Fruit fly (Drosophila melanogaster) whole organism, embryonic: ENCODE measurements around the gene Ras85D.

Experiments used
- Aef1 ChIP-seq: fragments of 200-800 bp; sonication (Bioruptor generic); IDR thresholded peaks from 3 replicates; pipeline ENCODE4 v1.3.6; 2022; ENCODE audit warnings: missing biosample characterization, missing genetic modification characterization
- CG10267 ChIP-seq: fragments of 200-800 bp; sonication (Bioruptor generic); optimal IDR thresholded peaks from 2 replicates; lab custom pipeline; 2018; ENCODE audit warnings: missing biosample characterization, mild to moderate bottlenecking, missing genetic modification characterization, moderate library complexity
- CG10979 ChIP-seq: fragments of 200-800 bp; sonication (Bioruptor generic); optimal IDR thresholded peaks from 2 replicates; lab custom pipeline; 2018; ENCODE audit warnings: missing biosample characterization, mild to moderate bottlenecking, missing genetic modification characterization, moderate library complexity
- CG11398 ChIP-seq: fragments of 200-800 bp; sonication (Bioruptor generic); optimal IDR thresholded peaks from 2 replicates; lab custom pipeline; 2016; ENCODE audit warnings: missing biosample characterization, missing genetic modification characterization
- CG11456 ChIP-seq: fragments of 200-800 bp; sonication (Bioruptor generic); IDR thresholded peaks from 3 replicates; pipeline ENCODE4 v1.3.6; 2022; ENCODE audit warnings: missing biosample characterization, missing genetic modification characterization
- CG12104 ChIP-seq: fragments of 200-800 bp; sonication (Bioruptor generic); optimal IDR thresholded peaks from 3 replicates; lab custom pipeline; 2016; ENCODE audit warnings: missing biosample characterization, missing genetic modification characterization
- CG12299 ChIP-seq: fragments of 200-800 bp; sonication (Bioruptor generic); optimal IDR thresholded peaks from 2 replicates; lab custom pipeline; 2018; ENCODE audit warnings: missing biosample characterization, mild to moderate bottlenecking, missing genetic modification characterization
- CG1233 ChIP-seq: fragments of 200-800 bp; sonication (Bioruptor generic); optimal IDR thresholded peaks from 4 replicates; lab custom pipeline; 2018; ENCODE audit warnings: missing biosample characterization, mild to moderate bottlenecking, missing genetic modification characterization
- CG12659 ChIP-seq: fragments of 200-800 bp; sonication (Bioruptor generic); optimal IDR thresholded peaks from 3 replicates; lab custom pipeline; 2017; ENCODE audit warnings: mild to moderate bottlenecking, missing biosample characterization, missing genetic modification reagents, missing genetic modification characterization
- CG12942 ChIP-seq: fragments of 200-800 bp; sonication (Bioruptor generic); optimal IDR thresholded peaks from 3 replicates; lab custom pipeline; 2016; ENCODE audit warnings: missing biosample characterization, missing genetic modification characterization
- CG13894 ChIP-seq: fragments of 200-800 bp; sonication (Bioruptor generic); optimal IDR thresholded peaks from 3 replicates; lab custom pipeline; 2018; ENCODE audit warnings: missing biosample characterization, mild to moderate bottlenecking, missing genetic modification characterization, moderate library complexity
- CG14441 ChIP-seq: fragments of 200-800 bp; sonication (Bioruptor generic); IDR thresholded peaks from 2 replicates; pipeline ENCODE4 v1.3.6; 2022; ENCODE audit warnings: missing biosample characterization, missing genetic modification characterization
- CG15601 ChIP-seq: fragments of 200-800 bp; sonication (Bioruptor generic); optimal IDR thresholded peaks from 3 replicates; lab custom pipeline; 2019; ENCODE audit warnings: missing biosample characterization, mild to moderate bottlenecking, missing genetic modification characterization, moderate library complexity
- CG1603 ChIP-seq: fragments of 200-800 bp; sonication (Bioruptor generic); optimal IDR thresholded peaks from 2 replicates; lab custom pipeline; 2019; ENCODE audit warnings: missing biosample characterization, mild to moderate bottlenecking, missing genetic modification characterization, moderate library complexity
- CG1832 ChIP-seq: fragments of 200-800 bp; sonication (Bioruptor generic); optimal IDR thresholded peaks from 2 replicates; lab custom pipeline; 2017; ENCODE audit warnings: missing biosample characterization, mild to moderate bottlenecking, missing genetic modification characterization, inconsistent platforms
- CG18599 ChIP-seq: fragments of 200-800 bp; sonication (Bioruptor generic); optimal IDR thresholded peaks from 3 replicates; lab custom pipeline; 2017; ENCODE audit warnings: missing biosample characterization, missing genetic modification characterization, mild to moderate bottlenecking, moderate library complexity, missing genetic modification reagents
- CG2199 ChIP-seq: fragments of 200-800 bp; sonication (Bioruptor generic); IDR thresholded peaks from 3 replicates; pipeline ENCODE4 v1.3.6; 2022; ENCODE audit warnings: missing biosample characterization, missing genetic modification characterization
- CG2712 ChIP-seq: fragments of 200-800 bp; optimal IDR thresholded peaks from 3 replicates; lab custom pipeline; 2019; ENCODE audit warnings: missing biosample characterization, mild to moderate bottlenecking, missing genetic modification characterization, moderate library complexity
- CG30403 ChIP-seq: fragments of 200-800 bp; sonication (Bioruptor generic); optimal IDR thresholded peaks from 3 replicates; lab custom pipeline; 2016; ENCODE audit warnings: missing biosample characterization, missing genetic modification characterization
- CG5245 ChIP-seq: fragments of 200-800 bp; sonication (Bioruptor generic); optimal IDR thresholded peaks from 3 replicates; lab custom pipeline; 2016; ENCODE audit warnings: missing biosample characterization, missing genetic modification characterization
- CG6654 ChIP-seq: fragments of 200-800 bp; sonication (Bioruptor generic); optimal IDR thresholded peaks from 2 replicates; lab custom pipeline; 2017; ENCODE audit warnings: missing biosample characterization, mild to moderate bottlenecking, missing genetic modification characterization
- CG8388 ChIP-seq: fragments of 200-800 bp; sonication (Bioruptor generic); optimal IDR thresholded peaks from 2 replicates; lab custom pipeline; 2019; ENCODE audit warnings: missing biosample characterization, mild to moderate bottlenecking, missing genetic modification characterization, moderate library complexity
- CG9437 ChIP-seq: fragments of 200-800 bp; sonication (Bioruptor generic); optimal IDR thresholded peaks from 2 replicates; lab custom pipeline; 2018; ENCODE audit warnings: missing biosample characterization, mild to moderate bottlenecking, missing genetic modification characterization
- D19B ChIP-seq: fragments of 200-800 bp; sonication (Bioruptor generic); optimal IDR thresholded peaks from 2 replicates; lab custom pipeline; 2017; ENCODE audit warnings: missing biosample characterization, mild to moderate bottlenecking, missing genetic modification characterization
- Deaf1 ChIP-seq: fragments of 200-800 bp; optimal IDR thresholded peaks from 3 replicates; lab custom pipeline; 2019; ENCODE audit warnings: missing biosample characterization, mild to moderate bottlenecking, missing genetic modification characterization, moderate library complexity
- Dp ChIP-seq: fragments of 200-800 bp; sonication (Bioruptor generic); optimal IDR thresholded peaks from 2 replicates; lab custom pipeline; 2018; ENCODE audit warnings: missing biosample characterization, mild to moderate bottlenecking, missing genetic modification characterization, moderate library complexity
- Elba2 ChIP-seq: fragments of 200-800 bp; sonication (Bioruptor generic); optimal IDR thresholded peaks from 3 replicates; lab custom pipeline; 2016; ENCODE audit warnings: missing biosample characterization, missing genetic modification characterization
- Ets97D ChIP-seq: fragments of 200-800 bp; sonication (Bioruptor generic); optimal IDR thresholded peaks from 3 replicates; lab custom pipeline; 2016; ENCODE audit warnings: missing biosample characterization, missing genetic modification characterization
- Hmr ChIP-seq: fragments of 200-800 bp; sonication (Bioruptor generic); optimal IDR thresholded peaks from 3 replicates; lab custom pipeline; 2017; ENCODE audit warnings: mild to moderate bottlenecking, missing biosample characterization, missing genetic modification reagents, missing genetic modification characterization
- Hmx ChIP-seq: fragments of 200-800 bp; sonication (Bioruptor generic); optimal IDR thresholded peaks from 2 replicates; lab custom pipeline; 2016; ENCODE audit warnings: missing biosample characterization, missing genetic modification characterization
- PHDP ChIP-seq: fragments of 200-800 bp; sonication (Bioruptor generic); optimal IDR thresholded peaks from 3 replicates; lab custom pipeline; 2018; ENCODE audit warnings: missing biosample characterization, mild to moderate bottlenecking, missing genetic modification characterization, moderate library complexity
- Sin3A ChIP-seq: fragments of >200 bp; optimal IDR thresholded peaks from 2 replicates; lab custom pipeline; 2018
- TFAM ChIP-seq: fragments of 200-800 bp; sonication (Bioruptor generic); optimal IDR thresholded peaks from 2 replicates; lab custom pipeline; 2017; ENCODE audit warnings: missing biosample characterization, missing genetic modification characterization, inconsistent platforms
- Taf1 ChIP-seq: fragments of 200-800 bp; sonication (Bioruptor generic); IDR thresholded peaks from 2 replicates; pipeline ENCODE4 v1.3.6; 2022; ENCODE audit warnings: missing biosample characterization, missing genetic modification characterization
- bigmax ChIP-seq: fragments of 200-800 bp; sonication (Bioruptor generic); optimal IDR thresholded peaks from 2 replicates; lab custom pipeline; 2018; ENCODE audit warnings: missing biosample characterization, mild to moderate bottlenecking, missing genetic modification characterization
- chm ChIP-seq: fragments of 200-800 bp; sonication (Bioruptor generic); IDR thresholded peaks from 2 replicates; pipeline ENCODE4 v1.3.6; 2022; ENCODE audit warnings: missing biosample characterization, missing genetic modification characterization
- croc ChIP-seq: fragments of 200-800 bp; sonication (Bioruptor generic); conservative IDR thresholded peaks from 3 replicates; pipeline ENCODE4 v1.3.6; 2022; ENCODE audit warnings: missing biosample characterization, missing genetic modification characterization
- dan ChIP-seq: fragments of 200-800 bp; sonication (Bioruptor generic); IDR thresholded peaks from 2 replicates; pipeline ENCODE4 v1.3.6; 2022; ENCODE audit warnings: missing biosample characterization, missing genetic modification characterization
- dpn ChIP-seq, 2 experiments: fragments of 200-800 bp; sonication (Bioruptor generic); optimal IDR thresholded peaks; 3 replicates each; lab custom pipeline; 2016; ENCODE audit warnings: missing biosample characterization in 2 of 2, missing genetic modification characterization in 2 of 2
- eyg ChIP-seq: fragments of 200-800 bp; sonication (Bioruptor generic); optimal IDR thresholded peaks from 3 replicates; lab custom pipeline; 2016; ENCODE audit warnings: missing biosample characterization, missing genetic modification characterization
- fd96Cb ChIP-seq: fragments of 200-800 bp; sonication (Bioruptor generic); optimal IDR thresholded peaks from 2 replicates; lab custom pipeline; 2018; ENCODE audit warnings: missing biosample characterization, mild to moderate bottlenecking, missing genetic modification characterization, moderate library complexity
- lilli ChIP-seq: fragments of 200-800 bp; sonication (Bioruptor generic); optimal IDR thresholded peaks from 3 replicates; lab custom pipeline; 2016; ENCODE audit warnings: missing biosample characterization, missing genetic modification characterization
- lov ChIP-seq, 2 experiments: fragments of 200-800 bp in 1 of 2; fragments of >200 bp in 1 of 2; sonication (Bioruptor generic) in 1 of 2; IDR thresholded peaks in 1 of 2; optimal IDR thresholded peaks in 1 of 2; 2 replicates in 1 of 2; 3 replicates in 1 of 2; pipeline versions ENCODE4 v1.3.6 to Lab custom; 2017 to 2022; ENCODE audit warnings: missing biosample characterization in 1 of 2, missing genetic modification characterization in 1 of 2
- phol ChIP-seq: fragments of 200-800 bp; sonication (Bioruptor generic); optimal IDR thresholded peaks from 3 replicates; lab custom pipeline; 2018; ENCODE audit warnings: missing biosample characterization, mild to moderate bottlenecking, missing genetic modification characterization, moderate library complexity
- pita ChIP-seq: fragments of 200-800 bp; sonication (Bioruptor generic); optimal IDR thresholded peaks from 2 replicates; lab custom pipeline; 2017; ENCODE audit warnings: missing biosample characterization, mild to moderate bottlenecking, missing genetic modification characterization
- row ChIP-seq: fragments of 200-800 bp; sonication (Bioruptor generic); IDR thresholded peaks from 3 replicates; pipeline ENCODE4 v1.3.6; 2022; ENCODE audit warnings: missing biosample characterization, missing genetic modification characterization
- tin ChIP-seq: fragments of 200-800 bp; sonication (Bioruptor generic); optimal IDR thresholded peaks from 3 replicates; lab custom pipeline; 2016; ENCODE audit warnings: missing biosample characterization, missing genetic modification characterization
- twi ChIP-seq: fragments of 200-800 bp; optimal IDR thresholded peaks from 2 replicates; lab custom pipeline; 2019; ENCODE audit warnings: missing biosample characterization, mild to moderate bottlenecking, missing genetic modification characterization, moderate library complexity
- vfl ChIP-seq: fragments of 200-800 bp; sonication (Bioruptor generic); optimal IDR thresholded peaks from 2 replicates; lab custom pipeline; 2016; ENCODE audit warnings: missing biosample characterization, missing genetic modification characterization
- vvl ChIP-seq: fragments of 200-800 bp; sonication (Bioruptor generic); IDR thresholded peaks from 2 replicates; pipeline ENCODE4 v1.3.6; 2022; ENCODE audit warnings: missing biosample characterization, missing genetic modification characterization
- zen2 ChIP-seq: fragments of 200-800 bp; sonication (Bioruptor generic); IDR thresholded peaks from 3 replicates; pipeline ENCODE4 v1.3.6; 2022; ENCODE audit warnings: missing biosample characterization, missing genetic modification characterization; ENCODE audit not compliant: partially characterized antibody

Ras85D gene

DNA sequence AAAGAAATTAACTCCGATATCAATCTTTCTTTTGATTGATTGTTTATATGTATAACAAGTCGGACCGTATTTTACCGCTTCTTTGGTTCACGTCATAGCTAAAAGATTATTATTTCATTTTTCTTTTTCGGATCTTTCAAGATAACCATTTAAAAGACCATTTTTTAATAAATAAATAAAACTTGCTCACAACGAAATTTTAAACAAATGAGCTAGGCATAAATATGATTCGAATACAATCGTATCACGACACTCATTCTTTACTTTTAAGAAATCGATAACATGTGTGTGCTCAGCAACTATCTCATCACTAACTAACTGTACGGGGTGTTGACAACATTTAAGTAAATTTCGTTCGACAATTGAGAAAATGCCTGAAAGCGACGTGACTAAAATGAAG, 8.5 kb downstream of the Ras85D start, which contains the start of gene CG8149 (continued):
- no peak for TF ChIP-seq vvl (GFP tag; lab: Robert Waterston, UW)
- peak; percentile 35 for TF ChIP-seq CG12299 (tag; lab: Kevin White, UChicago)
- TF ChIP-seq CG1603 = peak; percentile 35
- no peak for TF ChIP-seq Elba2 (GFP tag; lab: Kevin White, UChicago)
- TF ChIP-seq phol (tag; lab: Kevin White, UChicago) = peak; percentile 66
- TF ChIP-seq tin = no peak
- no peak for TF ChIP-seq D19B (GFP tag; lab: Kevin White, UChicago)
- TF ChIP-seq CG15601 (tag; lab: Kevin White, UChicago) = peak; percentile 54
- peak; percentile 78 for TF ChIP-seq CG12659 (GFP tag; lab: Kevin White, UChicago)
- TF ChIP-seq dan (GFP tag; lab: Robert Waterston, UW) = no peak
- peak; percentile 66 for TF ChIP-seq Ets97D (GFP tag; lab: Kevin White, UChicago)
- no peak for TF ChIP-seq eyg (GFP tag; lab: Kevin White, UChicago)
- no peak for TF ChIP-seq CG9437
- no peak for TF ChIP-seq CG2199 (GFP tag; lab: Robert Waterston, UW)
- TF ChIP-seq TFAM (GFP tag; lab: Kevin White, UChicago) = no peak
- peak; percentile 13 for TF ChIP-seq CG30403
- TF ChIP-seq CG6654 (GFP tag; lab: Kevin White, UChicago) = no peak
- TF ChIP-seq Deaf1 (tag; lab: Kevin White, UChicago) = peak; percentile 6
- TF ChIP-seq CG11398 (GFP tag; lab: Kevin White, UChicago) = no peak
- peak; percentile 60 for TF ChIP-seq row (GFP tag; lab: Robert Waterston, UW)
- TF ChIP-seq CG14441 (GFP tag; lab: Robert Waterston, UW) = no peak
- TF ChIP-seq zen2 = peak; percentile 95
- no peak for TF ChIP-seq Sin3A (lab: Kevin White, UChicago)
- no peak for TF ChIP-seq dpn (GFP tag; optimal IDR thresholded peaks at IDR 0.05; lab: Kevin White, UChicago)
- TF ChIP-seq PHDP (tag; lab: Kevin White, UChicago) = peak; percentile 41
- no peak for TF ChIP-seq lov (optimal IDR thresholded peaks at IDR 0.05; lab: Kevin White, UChicago)
- TF ChIP-seq lov (GFP tag; IDR thresholded peaks at IDR 0.05; lab: Robert Waterston, UW) = no peak
- no peak for TF ChIP-seq CG18599 (GFP tag; lab: Kevin White, UChicago)
- no peak for TF ChIP-seq Taf1 (GFP tag; lab: Robert Waterston, UW)
- TF ChIP-seq lilli = peak; percentile 5
- TF ChIP-seq Hmx (GFP tag; lab: Kevin White, UChicago) = no peak
- no peak for TF ChIP-seq Hmr (GFP tag; lab: Kevin White, UChicago)
- no peak for TF ChIP-seq bigmax (GFP tag; lab: Kevin White, UChicago)
- no peak for TF ChIP-seq croc
- no peak for TF ChIP-seq CG8388 (GFP tag; lab: Kevin White, UChicago)
- no peak for TF ChIP-seq Aef1
- TF ChIP-seq vfl (GFP tag; lab: Kevin White, UChicago) = no peak
- no peak for TF ChIP-seq CG12104 (GFP tag; lab: Kevin White, UChicago)
- peak; percentile 35 for TF ChIP-seq CG2712 (tag; lab: Kevin White, UChicago)
- TF ChIP-seq chm (GFP tag; lab: Robert Waterston, UW) = no peak
- peak; percentile 18 for TF ChIP-seq CG1233 (GFP tag; lab: Kevin White, UChicago)
- TF ChIP-seq CG1832 = no peak
- TF ChIP-seq pita (GFP tag; lab: Kevin White, UChicago) = peak; percentile 56
- peak; percentile 47 for TF ChIP-seq CG13894
- TF ChIP-seq Dp (GFP tag; lab: Kevin White, UChicago) = peak; percentile 64
- TF ChIP-seq twi (tag; lab: Kevin White, UChicago) = no peak
- peak; percentile 19 for TF ChIP-seq CG10979 (tag; lab: Kevin White, UChicago)
- no peak for TF ChIP-seq CG12942 (GFP tag; lab: Kevin White, UChicago)
- TF ChIP-seq CG5245 (GFP tag; lab: Kevin White, UChicago) = no peak
- TF ChIP-seq CG11456 = no peak
- TF ChIP-seq CG10267 (tag; lab: Kevin White, UChicago) = peak; percentile 72
- TF ChIP-seq fd96Cb (tag; lab: Kevin White, UChicago) = no peak
